Fruit fly (Drosophila melanogaster): ENCODE results near the gene Pde1c.

Gene Pde1c

DNA sequence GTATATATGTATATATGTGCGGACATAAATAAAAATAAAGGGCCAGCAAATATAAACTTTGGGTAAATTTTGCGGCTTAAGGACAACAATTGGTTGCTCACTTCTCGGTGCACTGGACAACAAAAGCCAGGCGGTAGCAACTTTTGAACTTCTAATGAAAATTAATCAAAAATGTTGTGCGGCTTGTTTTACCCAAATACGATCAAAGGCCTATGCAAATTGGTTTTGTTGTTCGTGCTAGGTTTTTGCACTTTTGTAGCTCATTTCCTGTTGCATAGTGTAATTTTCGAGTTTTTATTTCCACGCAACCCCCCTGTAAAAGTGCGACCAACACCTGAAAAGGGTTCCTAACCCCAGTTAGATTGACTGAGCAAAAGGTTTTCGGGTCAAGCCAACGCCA lies 25.9 kb downstream of the Pde1c start (continued):
- TF ChIP-seq az2 (GFP tag; optimal IDR thresholded peaks at IDR 0.05) = no peak
- TF ChIP-seq hbn (GFP tag; IDR thresholded peaks at IDR 0.05; ENCODE audit: partially characterized antibody) = no peak
- no peak for TF ChIP-seq CG11093 (GFP tag; IDR thresholded peaks at IDR 0.05)
- TF ChIP-seq CG10147 (GFP tag; optimal IDR thresholded peaks at IDR 0.05) = peak; percentile 36
- no peak for TF ChIP-seq Atf-2 (GFP tag; optimal IDR thresholded peaks at IDR 0.05)
- no peak for TF ChIP-seq Taf1 (GFP tag; IDR thresholded peaks at IDR 0.05)
- 0 out of 3 replicates have a peak, but pooled peaks have one; percentile 36 for TF ChIP-seq CG11456 (GFP tag; IDR thresholded peaks at IDR 0.05)
- TF ChIP-seq ro (GFP tag; IDR thresholded peaks at IDR 0.05) = no peak
- no peak for TF ChIP-seq bcd (GFP tag; optimal IDR thresholded peaks at IDR 0.05)
- TF ChIP-seq grn (GFP tag; optimal IDR thresholded peaks at IDR 0.05) = no peak
- no peak for TF ChIP-seq kni (GFP tag; optimal IDR thresholded peaks at IDR 0.05)
- TF ChIP-seq Elba2 (GFP tag; optimal IDR thresholded peaks at IDR 0.05) = no peak
- TF ChIP-seq inv (GFP tag; IDR thresholded peaks at IDR 0.05; ENCODE audit: partially characterized antibody) = no peak
- TF ChIP-seq crp (GFP tag; optimal IDR thresholded peaks at IDR 0.05) = no peak
- no peak for TF ChIP-seq CG6683 (GFP tag; optimal IDR thresholded peaks at IDR 0.05)
- no peak for TF ChIP-seq Optix (GFP tag; IDR thresholded peaks at IDR 0.05)
- no peak for TF ChIP-seq Ets65A (GFP tag)
- no peak for TF ChIP-seq CG9727 (GFP tag; optimal IDR thresholded peaks at IDR 0.05)
- TF ChIP-seq CG10321 (GFP tag; IDR thresholded peaks at IDR 0.05) = no peak
- TF ChIP-seq salm (tag; optimal IDR thresholded peaks at IDR 0.05) = no peak
- peak; percentile 63; the same call in 1 of the 3 replicates for TF ChIP-seq Dbx (GFP tag; IDR thresholded peaks at IDR 0.05)
- no peak for TF ChIP-seq MTF-1 (GFP tag; optimal IDR thresholded peaks at IDR 0.05; ENCODE audit: borderline replicate concordance)
- TF ChIP-seq gsb-n (tag; optimal IDR thresholded peaks at IDR 0.05) = no peak
- no peak for TF ChIP-seq CG4360 (GFP tag; IDR thresholded peaks at IDR 0.05)
- no peak for TF ChIP-seq CG4404 (GFP tag; IDR thresholded peaks at IDR 0.05)
- TF ChIP-seq CG33213 (GFP tag; optimal IDR thresholded peaks at IDR 0.05) = no peak
- no peak for TF ChIP-seq prd (optimal IDR thresholded peaks at IDR 0.05)
- TF ChIP-seq prd (GFP tag; IDR thresholded peaks at IDR 0.05) = peak; percentile 55; the same call in 1 of the 3 replicates
- no peak for TF ChIP-seq CG34376 (GFP tag; optimal IDR thresholded peaks at IDR 0.05)
- TF ChIP-seq Hey (tag; optimal IDR thresholded peaks at IDR 0.05) = no peak
- no peak for TF ChIP-seq ATbp (GFP tag; optimal IDR thresholded peaks at IDR 0.05)
- TF ChIP-seq Sox100B (GFP tag; optimal IDR thresholded peaks at IDR 0.05) = no peak
- peak; percentile 6 for TF ChIP-seq Xbp1 (GFP tag; optimal IDR thresholded peaks at IDR 0.05)
- no peak for TF ChIP-seq Lpt (GFP tag; optimal IDR thresholded peaks at IDR 0.05)
- TF ChIP-seq CG12299 (tag; optimal IDR thresholded peaks at IDR 0.05) = no peak
- 0 out of 2 replicates have a peak, but pooled peaks have one; percentile 13 for TF ChIP-seq NFAT (GFP tag; IDR thresholded peaks at IDR 0.05)
- peak; percentile 28; the same call in 1 of the 2 replicates for TF ChIP-seq CG9215 (GFP tag; IDR thresholded peaks at IDR 0.05)
- TF ChIP-seq sim (GFP tag; IDR thresholded peaks at IDR 0.05) = no peak
- peak; percentile 15 for TF ChIP-seq schlank (tag; optimal IDR thresholded peaks at IDR 0.05)
- TF ChIP-seq fd3F (GFP tag; optimal IDR thresholded peaks at IDR 0.05) = peak; percentile 30
- no peak for TF ChIP-seq tup (GFP tag; optimal IDR thresholded peaks at IDR 0.05)
- no peak for TF ChIP-seq sr (GFP tag; IDR thresholded peaks at IDR 0.05)
- TF ChIP-seq sd (tag; optimal IDR thresholded peaks at IDR 0.05) = no peak
- no peak for TF ChIP-seq CG18764 (GFP tag; optimal IDR thresholded peaks at IDR 0.05)
- no peak for TF ChIP-seq ase (GFP tag; IDR thresholded peaks at IDR 0.05)
- no peak for TF ChIP-seq CG2712 (tag; optimal IDR thresholded peaks at IDR 0.05)
- TF ChIP-seq tna (GFP tag; IDR thresholded peaks at IDR 0.05; ENCODE audit: partially characterized antibody) = no peak
- TF ChIP-seq esg (GFP tag; conservative IDR thresholded peaks at IDR 0.05) = no peak
- TF ChIP-seq Mad (GFP tag; optimal IDR thresholded peaks at IDR 0.05) = no peak
- TF ChIP-seq CG16815 (GFP tag; optimal IDR thresholded peaks at IDR 0.05) = no peak
- TF ChIP-seq CG18619 (GFP tag; optimal IDR thresholded peaks at IDR 0.05) = peak; percentile 22
- no peak for TF ChIP-seq cg (GFP tag; optimal IDR thresholded peaks at IDR 0.05)
